Worm (Caenorhabditis elegans) whole organism, young adult: ENCODE results near the gene K08H2.7.

ENCODE experiments used
- B0019.2 ChIP-seq: fragments of 200-800 bp; sonication (Bioruptor generic); conservative IDR thresholded peaks from 2 replicates; pipeline ENCODE4 v1.3.6; 2022; ENCODE audit warnings: missing genetic modification reagents, missing genetic modification characterization, missing compliant biosample characterization
- C17E4.6 ChIP-seq: fragments of 200-800 bp; sonication (Bioruptor generic); IDR thresholded peaks from 2 replicates; pipeline ENCODE4 v1.3.6; 2022; ENCODE audit warnings: missing genetic modification reagents, missing genetic modification characterization, missing compliant biosample characterization
- F23B12.7 ChIP-seq: sonication (generic microtip); optimal IDR thresholded peaks from 2 replicates; lab custom pipeline; 2017; ENCODE audit warnings: missing genetic modification characterization, mild to moderate bottlenecking, missing compliant biosample characterization, antibody characterized with exemption, moderate library complexity; ENCODE audit not compliant: insufficient read depth
- F57C9.4 ChIP-seq: sonication (generic microtip); optimal IDR thresholded peaks from 2 replicates; lab custom pipeline; 2017; ENCODE audit warnings: mild to moderate bottlenecking, missing genetic modification characterization, missing compliant biosample characterization
- T26A5.8 ChIP-seq: sonication (generic microtip); optimal IDR thresholded peaks from 2 replicates; lab custom pipeline; 2016; ENCODE audit warnings: missing genetic modification characterization, missing compliant biosample characterization
- ama-1 ChIP-seq, 3 experiments: fragments of 150-350 bp in 1 of 3; sonication (generic microtip) in 2 of 3; optimal IDR thresholded peaks; 2 replicates each; lab custom pipeline; 2014 to 2018; ENCODE audit warnings: missing biosample characterization in 2 of 3, missing genetic modification characterization in 2 of 3, missing genetic modification reagents in 2 of 3
- attf-5 ChIP-seq: fragments of 200-800 bp; sonication (Bioruptor generic); optimal IDR thresholded peaks from 2 replicates; lab custom pipeline; 2018; ENCODE audit warnings: mild to moderate bottlenecking, missing genetic modification characterization, missing compliant biosample characterization
- attf-6 ChIP-seq: fragments of 200-800 bp; sonication (Bioruptor generic); IDR thresholded peaks from 2 replicates; pipeline ENCODE4 v1.3.6; 2022; ENCODE audit warnings: missing genetic modification reagents, missing genetic modification characterization, missing compliant biosample characterization
- bed-1 ChIP-seq: fragments of 200-800 bp; sonication (Bioruptor generic); IDR thresholded peaks from 2 replicates; pipeline ENCODE4 v1.3.6; 2022; ENCODE audit warnings: missing genetic modification reagents, missing genetic modification characterization, missing compliant biosample characterization
- bed-2 ChIP-seq: fragments of 200-800 bp; sonication (Bioruptor generic); IDR thresholded peaks from 2 replicates; pipeline ENCODE4 v1.3.6; 2022; ENCODE audit warnings: missing genetic modification reagents, missing genetic modification characterization, missing compliant biosample characterization
- ccch-3 ChIP-seq: fragments of 200-800 bp; sonication (Bioruptor generic); optimal IDR thresholded peaks from 2 replicates; lab custom pipeline; 2018; ENCODE audit warnings: mild to moderate bottlenecking, missing genetic modification characterization, missing compliant biosample characterization
- ceh-100 ChIP-seq: fragments of 200-800 bp; sonication (Bioruptor generic); IDR thresholded peaks from 2 replicates; pipeline ENCODE4 v1.3.6; 2022; ENCODE audit warnings: missing genetic modification reagents, missing genetic modification characterization, missing compliant biosample characterization
- ceh-27 ChIP-seq: fragments of 200-800 bp; sonication (Bioruptor generic); optimal IDR thresholded peaks from 2 replicates; lab custom pipeline; 2018; ENCODE audit warnings: mild to moderate bottlenecking, missing genetic modification characterization, moderate library complexity, missing compliant biosample characterization
- ceh-58 ChIP-seq: fragments of 200-800 bp; sonication (Bioruptor generic); IDR thresholded peaks from 2 replicates; pipeline ENCODE4 v1.3.6; 2022; ENCODE audit warnings: missing genetic modification characterization, missing compliant biosample characterization
- ceh-79 ChIP-seq: sonication (generic microtip); optimal IDR thresholded peaks from 2 replicates; lab custom pipeline; 2017; ENCODE audit warnings: mild to moderate bottlenecking, missing genetic modification characterization, missing compliant biosample characterization
- ceh-91 ChIP-seq: fragments of 200-800 bp; sonication (Bioruptor generic); IDR thresholded peaks from 2 replicates; pipeline ENCODE4 v1.3.6; 2022; ENCODE audit warnings: missing genetic modification reagents, missing genetic modification characterization, missing compliant biosample characterization
- egl-44 ChIP-seq: fragments of 200-800 bp; sonication (Bioruptor generic); IDR thresholded peaks from 2 replicates; pipeline ENCODE4 v1.3.6; 2022; ENCODE audit warnings: missing genetic modification reagents, missing genetic modification characterization, missing compliant biosample characterization
- ekl-4 ChIP-seq: fragments of 200-800 bp; sonication (Bioruptor generic); IDR thresholded peaks from 2 replicates; pipeline ENCODE4 v1.3.6; 2022; ENCODE audit warnings: missing genetic modification reagents, missing genetic modification characterization, missing compliant biosample characterization
- hlh-26 ChIP-seq: fragments of 200-800 bp; sonication (Bioruptor generic); conservative IDR thresholded peaks from 2 replicates; pipeline ENCODE4 v1.3.6; 2022; ENCODE audit warnings: missing genetic modification reagents, missing genetic modification characterization, missing compliant biosample characterization
- hrde-1 ChIP-seq: sonication (generic microtip); optimal IDR thresholded peaks from 2 replicates; lab custom pipeline; 2016; ENCODE audit warnings: missing genetic modification characterization, mild to moderate bottlenecking, missing compliant biosample characterization, moderate library complexity, missing genotype, missing genetic modification reagents, borderline replicate concordance
- hsf-1 ChIP-seq: fragments of 200-800 bp; sonication (Bioruptor generic); IDR thresholded peaks from 2 replicates; pipeline ENCODE4 v1.3.6; 2022; ENCODE audit warnings: missing genetic modification reagents, missing genetic modification characterization, missing compliant biosample characterization
- lin-40 ChIP-seq: sonication (generic microtip); optimal IDR thresholded peaks from 2 replicates; lab custom pipeline; 2016; ENCODE audit warnings: missing genetic modification characterization, mild to moderate bottlenecking, missing compliant biosample characterization, missing genotype, missing genetic modification reagents
- lin-54 ChIP-seq: fragments of 200-800 bp; sonication (Bioruptor generic); optimal IDR thresholded peaks from 2 replicates; lab custom pipeline; 2018; ENCODE audit warnings: mild to moderate bottlenecking, missing genetic modification characterization, missing compliant biosample characterization
- lir-1 ChIP-seq: fragments of 200-800 bp; sonication (Bioruptor generic); conservative IDR thresholded peaks from 2 replicates; pipeline ENCODE4 v1.3.6; 2022; ENCODE audit warnings: missing genetic modification reagents, missing genetic modification characterization, missing compliant biosample characterization
- madf-3 ChIP-seq: fragments of 200-800 bp; sonication (Bioruptor generic); IDR thresholded peaks from 2 replicates; pipeline ENCODE4 v1.3.6; 2022; ENCODE audit warnings: missing genetic modification reagents, missing genetic modification characterization, missing compliant biosample characterization
- madf-8 ChIP-seq: fragments of 200-800 bp; sonication (Bioruptor generic); conservative IDR thresholded peaks from 2 replicates; pipeline ENCODE4 v1.3.6; 2022; ENCODE audit warnings: missing genetic modification reagents, missing genetic modification characterization, missing compliant biosample characterization
- mel-28 ChIP-seq: sonication (generic microtip); optimal IDR thresholded peaks from 2 replicates; lab custom pipeline; 2016; ENCODE audit warnings: borderline replicate concordance, mild to moderate bottlenecking, missing genetic modification characterization, missing compliant biosample characterization
- mes-4 ChIP-seq: sonication (generic microtip); optimal IDR thresholded peaks from 2 replicates; lab custom pipeline; 2016; ENCODE audit warnings: missing genotype, missing genetic modification characterization, missing compliant biosample characterization
- nhr-179 ChIP-seq: sonication (generic microtip); optimal IDR thresholded peaks from 2 replicates; lab custom pipeline; 2016; ENCODE audit warnings: mild to moderate bottlenecking, missing genetic modification characterization, missing compliant biosample characterization
- nhr-80 ChIP-seq: sonication (generic microtip); optimal IDR thresholded peaks from 2 replicates; lab custom pipeline; 2016; ENCODE audit warnings: missing genetic modification characterization, missing compliant biosample characterization
- pbrm-1 ChIP-seq: fragments of 200-800 bp; sonication (Bioruptor generic); IDR thresholded peaks from 2 replicates; pipeline ENCODE4 v1.3.6; 2022; ENCODE audit warnings: missing genetic modification reagents, missing genetic modification characterization, missing compliant biosample characterization
- sdz-38 ChIP-seq: sonication (generic microtip); optimal IDR thresholded peaks from 2 replicates; lab custom pipeline; 2016; ENCODE audit warnings: missing genotype, missing genetic modification characterization, missing compliant biosample characterization
- sea-2 ChIP-seq: fragments of 200-800 bp; sonication (Bioruptor generic); IDR thresholded peaks from 2 replicates; pipeline ENCODE4 v1.3.6; 2022; ENCODE audit warnings: missing genetic modification characterization, missing compliant biosample characterization
- tbp1 ChIP-seq: fragments of 200-800 bp; sonication (Bioruptor generic); optimal IDR thresholded peaks from 2 replicates; lab custom pipeline; 2018; ENCODE audit warnings: mild to moderate bottlenecking, missing genetic modification characterization, missing compliant biosample characterization
- unc-62 ChIP-seq: fragments of 150-350 bp; optimal IDR thresholded peaks from 2 replicates; lab custom pipeline; 2014; ENCODE audit warnings: missing biosample characterization, missing genetic modification reagents, missing genetic modification characterization
- ztf-18 ChIP-seq: sonication (generic microtip); optimal IDR thresholded peaks from 2 replicates; lab custom pipeline; 2016; ENCODE audit warnings: missing genotype, mild to moderate bottlenecking, missing genetic modification characterization, missing compliant biosample characterization
- ztf-28 ChIP-seq: fragments of 200-800 bp; sonication (Bioruptor generic); IDR thresholded peaks from 2 replicates; pipeline ENCODE4 v1.3.6; 2022; ENCODE audit warnings: missing genetic modification reagents, missing genetic modification characterization, missing compliant biosample characterization
- ztf-6 ChIP-seq: fragments of 200-800 bp; sonication (Bioruptor generic); IDR thresholded peaks from 2 replicates; pipeline ENCODE4 v1.3.6; 2022; ENCODE audit warnings: missing genetic modification reagents, missing genetic modification characterization, missing compliant biosample characterization

Gene K08H2.7

ce11 chrX:13226614-13227096 lies 21.6 kb downstream of the K08H2.7 start, which contains the start of gene skr-21:
TSS of gene skr-21 (minus strand) at chrX:13226664.
- TF ChIP-seq madf-8 (GFP tag; lab: Robert Waterston, UW): no peak
- no peak for TF ChIP-seq tbp1 (GFP tag; lab: Kevin White, UChicago)
- no peak for TF ChIP-seq ztf-28
- TF ChIP-seq ceh-100: no peak
- no peak for TF ChIP-seq ekl-4 (GFP tag; lab: Robert Waterston, UW)
- TF ChIP-seq madf-3 (GFP tag; lab: Robert Waterston, UW): no peak
- no peak for TF ChIP-seq ccch-3 (GFP tag; lab: Kevin White, UChicago)
- TF ChIP-seq hlh-26 (GFP tag; lab: Robert Waterston, UW): no peak
- no peak for TF ChIP-seq lin-54
- TF ChIP-seq nhr-179 (tag; lab: Kevin White, UChicago): no peak
- no peak for TF ChIP-seq ceh-58 (GFP tag; lab: Robert Waterston, UW)

- TF ChIP-seq nhr-179 (tag; lab: Kevin White, UChicago) (no peak), bed-1 (GFP tag; lab: Robert Waterston, UW) (no peak), bed-2 (no peak), B0019.2 (GFP tag; lab: Robert Waterston, UW) (no peak), ztf-28 (no peak), hrde-1 (no peak), madf-3 (GFP tag; lab: Robert Waterston, UW) (peak; percentile 78; the same call in 1 of the 2 replicates), attf-6 (GFP tag; lab: Robert Waterston, UW) (no peak), lin-40 (peak; percentile 9), unc-62 (peak; percentile 29), egl-44 (GFP tag; lab: Robert Waterston, UW) (no peak), mel-28 (tag; lab: Kevin White, UChicago) (no peak), ztf-6 (GFP tag; lab: Robert Waterston, UW) (no peak), nhr-80 (tag; lab: Kevin White, UChicago) (peak; percentile 67), mes-4 (tag; lab: Kevin White, UChicago) (no peak), C17E4.6 (GFP tag; lab: Robert Waterston, UW) (no peak), hsf-1 (GFP tag; lab: Robert Waterston, UW) (0 out of 2 replicates have a peak, but pooled peaks have one; percentile 11), sea-2 (GFP tag; lab: Robert Waterston, UW) (no peak), ceh-79 (tag; lab: Kevin White, UChicago) (no peak)
- TF ChIP-seq, all 124 proteins: peak for 5
Measured at ce11 chrX:13225111-13225905, 22.9 kb downstream of the K08H2.7 start.

ce11 chrX:13224608-13225007 lies 23.6 kb downstream of the K08H2.7 start, which contains the start of gene skr-19:
TSS of gene skr-19 (minus strand) at chrX:13224708.
- no peak for TF ChIP-seq lir-1 (GFP tag; lab: Robert Waterston, UW)

ce11 chrX:13223437-13223836 lies 24.8 kb downstream of the K08H2.7 start, which contains the start of gene skr-20:
TSS of gene skr-20 (minus strand) at chrX:13223537.
- no peak for TF ChIP-seq ccch-3 (GFP tag; lab: Kevin White, UChicago)
- no peak for TF ChIP-seq attf-5 (GFP tag; lab: Kevin White, UChicago)
- no peak for TF ChIP-seq ceh-91 (GFP tag; lab: Robert Waterston, UW)
- no peak for TF ChIP-seq unc-62
- no peak for TF ChIP-seq ceh-27
- TF ChIP-seq ztf-18 (tag; lab: Kevin White, UChicago): no peak
- no peak for TF ChIP-seq T26A5.8 (tag; lab: Kevin White, UChicago)
- no peak for TF ChIP-seq sdz-38 (tag; lab: Kevin White, UChicago)
- no peak for TF ChIP-seq F23B12.7
- TF ChIP-seq F57C9.4 (tag; lab: Kevin White, UChicago): no peak
- no peak for TF ChIP-seq pbrm-1 (GFP tag; lab: Robert Waterston, UW)
- no peak for TF ChIP-seq ama-1 (optimal IDR thresholded peaks at IDR 0.05; lab: Kevin White, UChicago)
- no peak for TF ChIP-seq ama-1 (GFP tag; optimal IDR thresholded peaks at IDR 0.05; lab: Kevin White, UChicago)
- TF ChIP-seq, all 124 proteins: peak for 0
